Worm (Caenorhabditis elegans): ENCODE results near the gene C06B8.2.

The C06B8.2 gene

DNA sequence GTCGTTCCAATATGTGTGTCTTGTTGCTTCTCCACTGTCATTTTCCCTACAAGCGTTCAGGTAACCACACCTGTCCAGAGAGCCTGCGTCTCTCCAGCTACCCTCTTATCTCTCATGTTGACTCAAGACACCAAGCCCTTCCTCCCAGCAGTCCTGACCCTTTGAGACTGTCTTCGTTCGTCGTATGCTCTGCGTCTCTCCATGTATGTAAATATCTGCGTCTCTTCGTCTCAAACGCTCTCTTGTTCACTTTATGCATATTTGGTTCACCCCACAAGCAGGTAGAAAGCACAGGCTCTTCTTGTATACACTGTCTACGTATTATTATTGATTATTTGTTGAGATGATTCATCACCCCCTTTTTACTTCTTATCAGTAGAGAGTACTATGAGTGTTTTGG, 19.2 kb upstream of the C06B8.2 start (continued):
- TF ChIP-seq nhr-102 (tag; optimal IDR thresholded peaks at IDR 0.05): no peak
- no peak for TF ChIP-seq Y48G9A.11 (GFP tag; IDR thresholded peaks at IDR 0.05)
- no peak for TF ChIP-seq aha-1 (tag)
- TF ChIP-seq ztf-11 (tag; optimal IDR thresholded peaks at IDR 0.05): no peak
- TF ChIP-seq pha-4 (GFP tag; IDR thresholded peaks at IDR 0.05): no peak
- TF ChIP-seq pha-4 (tag; optimal IDR thresholded peaks at IDR 0.05): peak; percentile 96
- TF ChIP-seq vab-7 (GFP tag; IDR thresholded peaks at IDR 0.05): no peak
- no peak for TF ChIP-seq mxl-2 (GFP tag; conservative IDR thresholded peaks at IDR 0.05)
- peak; percentile 49 for TF ChIP-seq mxl-3 (GFP tag; optimal IDR thresholded peaks at IDR 0.05)
- no peak for TF ChIP-seq nhr-10 (tag; optimal IDR thresholded peaks at IDR 0.05)
- no peak for TF ChIP-seq ceh-82 (tag; optimal IDR thresholded peaks at IDR 0.05)
- peak; percentile 17 for TF ChIP-seq ceh-28 (tag; optimal IDR thresholded peaks at IDR 0.05)
- TF ChIP-seq daf-8 (GFP tag; IDR thresholded peaks at IDR 0.05): no peak
- TF ChIP-seq php-3 (GFP tag; IDR thresholded peaks at IDR 0.05): peak; percentile 75; the same call in 1 of the 2 replicates
- TF ChIP-seq nhr-6 (tag; optimal IDR thresholded peaks at IDR 0.05): peak; percentile 89
- no peak for TF ChIP-seq nhr-42 (GFP tag; IDR thresholded peaks at IDR 0.05)
- peak in 1 of 2 experiments; percentile 75 for TF ChIP-seq daf-16 (GFP tag; optimal IDR thresholded peaks at IDR 0.05)
- peak; percentile 98 for TF ChIP-seq daf-16 (tag; optimal IDR thresholded peaks at IDR 0.05)
- TF ChIP-seq unc-130 (GFP tag; optimal IDR thresholded peaks at IDR 0.05): no peak
- TF ChIP-seq hmg-1.1 (GFP tag; IDR thresholded peaks at IDR 0.05): no peak
- peak; percentile 93 for TF ChIP-seq hlh-11 (tag; optimal IDR thresholded peaks at IDR 0.05)
- TF ChIP-seq nhr-28 (tag; optimal IDR thresholded peaks at IDR 0.05): peak; percentile 82
- no peak for TF ChIP-seq mdt-29 (GFP tag; IDR thresholded peaks at IDR 0.05)
- no peak for TF ChIP-seq lsy-2 (tag; optimal IDR thresholded peaks at IDR 0.05)
- 0 out of 2 replicates have a peak, but pooled peaks have one; percentile 36 for TF ChIP-seq D1046.2 (GFP tag; IDR thresholded peaks at IDR 0.05)
- TF ChIP-seq zag-1 (tag; optimal IDR thresholded peaks at IDR 0.05): no peak
- TF ChIP-seq gei-8 (GFP tag; optimal IDR thresholded peaks at IDR 0.05): no peak
- TF ChIP-seq nhr-76 (tag; optimal IDR thresholded peaks at IDR 0.05): no peak
- no peak for TF ChIP-seq T20F7.1 (GFP tag; optimal IDR thresholded peaks at IDR 0.05)
- no peak for TF ChIP-seq spr-1 (tag; optimal IDR thresholded peaks at IDR 0.05)
- no peak for TF ChIP-seq ces-1 (GFP tag; optimal IDR thresholded peaks at IDR 0.05)
- TF ChIP-seq dmd-8 (GFP tag; IDR thresholded peaks at IDR 0.05): peak; percentile 59; the same call in 1 of the 2 replicates
- no peak for TF ChIP-seq aly-2 (tag; optimal IDR thresholded peaks at IDR 0.05)
- TF ChIP-seq dpl-1 (GFP tag; optimal IDR thresholded peaks at IDR 0.05): peak; percentile 37
- TF ChIP-seq F26F4.8 (GFP tag; conservative IDR thresholded peaks at IDR 0.05): no peak
- TF ChIP-seq attf-4 (tag; optimal IDR thresholded peaks at IDR 0.05): no peak
- no peak for TF ChIP-seq zip-11 (GFP tag; IDR thresholded peaks at IDR 0.05)
- no peak for TF ChIP-seq lin-13 (GFP tag; optimal IDR thresholded peaks at IDR 0.05)
- TF ChIP-seq mes-2 (tag; optimal IDR thresholded peaks at IDR 0.05; ENCODE audit: poor library complexity, severe bottlenecking): peak; percentile 42
- TF ChIP-seq arid-1 (GFP tag; conservative IDR thresholded peaks at IDR 0.05): no peak
- no peak for TF ChIP-seq zfp-2 (tag; optimal IDR thresholded peaks at IDR 0.05)
- TF ChIP-seq jun-1 (tag; optimal IDR thresholded peaks at IDR 0.05): peak; percentile 56

ce11 chrV:15495169-15495568, 16.6 kb upstream of the C06B8.2 start, which contains the start of gene srh-219:
srh-219 (plus strand) TSS chrV:15495469.
- no peak for TF ChIP-seq saeg-2 (GFP tag; IDR thresholded peaks at IDR 0.05)
- no peak for TF ChIP-seq daf-12 (tag; optimal IDR thresholded peaks at IDR 0.05)
- no peak for TF ChIP-seq ZK546.5 (tag; optimal IDR thresholded peaks at IDR 0.05)
- no peak for TF ChIP-seq nhr-42 (GFP tag; IDR thresholded peaks at IDR 0.05)
- no peak for TF ChIP-seq fos-1 (tag; optimal IDR thresholded peaks at IDR 0.05)
- no peak for TF ChIP-seq vab-7 (GFP tag; IDR thresholded peaks at IDR 0.05)
- no peak for TF ChIP-seq dve-1 (tag; optimal IDR thresholded peaks at IDR 0.05; ENCODE audit: insufficient read depth)
- no peak for TF ChIP-seq unc-39 (tag; optimal IDR thresholded peaks at IDR 0.05)
- TF ChIP-seq lsy-2 (tag; optimal IDR thresholded peaks at IDR 0.05): no peak
- no peak for TF ChIP-seq mdl-1 (tag; optimal IDR thresholded peaks at IDR 0.05)
- no peak for TF ChIP-seq lim-7 (GFP tag; IDR thresholded peaks at IDR 0.05)
- no peak for TF ChIP-seq zag-1 (tag; optimal IDR thresholded peaks at IDR 0.05)
- no peak for TF ChIP-seq zfp-3 (GFP tag; conservative IDR thresholded peaks at IDR 0.05)
- TF ChIP-seq attf-4 (tag; optimal IDR thresholded peaks at IDR 0.05): no peak
- no peak for TF ChIP-seq F26F4.8 (GFP tag; conservative IDR thresholded peaks at IDR 0.05)
- TF ChIP-seq lin-15B (tag; optimal IDR thresholded peaks at IDR 0.05): no peak
- no peak for TF ChIP-seq mep-1 (tag; optimal IDR thresholded peaks at IDR 0.05)
- TF ChIP-seq daf-16 (GFP tag; optimal IDR thresholded peaks at IDR 0.05): no peak
- TF ChIP-seq daf-16 (tag; optimal IDR thresholded peaks at IDR 0.05): no peak
- no peak for TF ChIP-seq unc-130 (GFP tag; optimal IDR thresholded peaks at IDR 0.05)
- no peak for TF ChIP-seq set-16 (GFP tag; IDR thresholded peaks at IDR 0.05)

Measured in whole organism, L4 larva.